In the genomic region with DNA sequence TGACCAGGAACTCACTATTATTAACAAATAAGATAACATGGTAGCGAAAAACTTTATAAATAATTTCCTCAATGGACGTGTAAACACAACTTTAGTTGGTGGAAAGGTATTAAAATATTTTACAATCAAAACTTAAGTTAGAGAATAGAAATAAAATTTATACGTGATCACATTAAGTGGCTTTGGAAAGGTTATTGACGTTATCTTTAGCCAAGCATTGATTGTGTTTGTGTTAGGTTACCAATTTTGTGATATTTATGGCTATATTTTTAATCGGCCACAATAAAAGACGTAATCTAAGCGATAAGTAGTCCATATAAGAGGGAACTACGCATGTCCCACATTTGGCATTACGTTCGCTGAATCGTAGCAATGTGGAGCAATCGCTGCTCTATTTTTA, we compare ENCODE assay signal across 3 fruit fly cellular contexts.
A peak's percentile ranks its signal among the peaks of the same experiment; 100 is the strongest.
TF ChIP-seq lines count a peak whose summit lies in the region.

A gene (plus strand): TSS at position 360 of the 400 bp plus-strand sequence.

- TF ChIP-seq CTCF in whole organism, embryonic (GFP tag; optimal IDR thresholded peaks at IDR 0.05; lab: Kevin White, UChicago) = no peak

TF ChIP-seq in whole organism, adult, 20 proteins besides CTCF, POLR2A, EP300 and RAD21:
- TF ChIP-seq CG11617 (GFP tag; optimal IDR thresholded peaks at IDR 0.05; lab: Kevin White, UChicago) (peak; percentile 4), CG14711 (tag; optimal IDR thresholded peaks at IDR 0.05; lab: Kevin White, UChicago) (no peak), Clk (GFP tag; optimal IDR thresholded peaks at IDR 0.05; lab: Kevin White, UChicago) (no peak), toe (GFP tag; optimal IDR thresholded peaks at IDR 0.05; lab: Kevin White, UChicago) (no peak), CG7101 (tag; optimal IDR thresholded peaks at IDR 0.05; lab: Kevin White, UChicago) (no peak), cic (GFP tag; optimal IDR thresholded peaks at IDR 0.05; lab: Kevin White, UChicago) (peak; percentile 67), Crg-1 (GFP tag; optimal IDR thresholded peaks at IDR 0.05; lab: Kevin White, UChicago) (no peak), Mnt (GFP tag; optimal IDR thresholded peaks at IDR 0.05; lab: Kevin White, UChicago) (no peak), kay (GFP tag; lab: Kevin White, UChicago; ENCODE audit: borderline replicate concordance) (peak; percentile 63), ovo (GFP tag; optimal IDR thresholded peaks at IDR 0.05; lab: Kevin White, UChicago) (no peak), CG7045 (GFP tag; optimal IDR thresholded peaks at IDR 0.05; lab: Kevin White, UChicago) (no peak), CG5204 (GFP tag; optimal IDR thresholded peaks at IDR 0.05; lab: Kevin White, UChicago) (no peak)

TF ChIP-seq in whole organism, embryonic, 481 proteins besides CTCF, POLR2A, EP300 and RAD21:
- TF ChIP-seq cwo (GFP tag; optimal IDR thresholded peaks at IDR 0.05; lab: Kevin White, UChicago) (peak; percentile 53), grn (GFP tag; optimal IDR thresholded peaks at IDR 0.05; lab: Kevin White, UChicago) (peak; percentile 60), CG34376 (GFP tag; optimal IDR thresholded peaks at IDR 0.05; lab: Kevin White, UChicago) (peak; percentile 48), mirr (GFP tag; optimal IDR thresholded peaks at IDR 0.05; lab: Kevin White, UChicago) (peak; percentile 10), CG30403 (GFP tag; optimal IDR thresholded peaks at IDR 0.05; lab: Kevin White, UChicago) (no peak), exex (tag; optimal IDR thresholded peaks at IDR 0.05; lab: Kevin White, UChicago) (peak; percentile 91), GATAe (GFP tag; conservative IDR thresholded peaks at IDR 0.05; lab: Robert Waterston, UW) (peak; percentile 78), chm (GFP tag; IDR thresholded peaks at IDR 0.05; lab: Robert Waterston, UW) (no peak), sug (tag; optimal IDR thresholded peaks at IDR 0.05; lab: Kevin White, UChicago) (peak; percentile 70)

TF ChIP-seq in whole organism, prepupa, 60 proteins besides CTCF, POLR2A, EP300 and RAD21:
- TF ChIP-seq vri (GFP tag; optimal IDR thresholded peaks at IDR 0.05; lab: Kevin White, UChicago) (peak; percentile 81), Hr4 (GFP tag; optimal IDR thresholded peaks at IDR 0.05; lab: Kevin White, UChicago) (no peak)
